Worm (Caenorhabditis elegans) whole organism, L3 larva: ENCODE data around the gene T05H4.3.

Source experiments
- ceh-16 ChIP-seq: sonication (generic microtip); optimal IDR thresholded peaks from 2 replicates; lab custom pipeline; 2017; ENCODE audit warnings: missing biosample characterization, missing genetic modification characterization
- ceh-28 ChIP-seq: fragments of 150-350 bp; optimal IDR thresholded peaks from 2 replicates; lab custom pipeline; 2014; ENCODE audit warnings: missing biosample characterization, missing genetic modification reagents, missing genetic modification characterization
- ceh-82 ChIP-seq: fragments of 150-350 bp; optimal IDR thresholded peaks from 2 replicates; lab custom pipeline; 2014; ENCODE audit warnings: missing biosample characterization, missing genetic modification characterization
- ceh-9 ChIP-seq: sonication (generic microtip); optimal IDR thresholded peaks from 2 replicates; lab custom pipeline; 2018; ENCODE audit warnings: missing biosample characterization, missing genetic modification characterization
- egl-27 ChIP-seq: sonication (generic microtip); optimal IDR thresholded peaks from 4 replicates; lab custom pipeline; 2017; ENCODE audit warnings: missing biosample characterization, missing genetic modification reagents, missing genetic modification characterization
- egl-5 ChIP-seq: fragments of 150-350 bp; optimal IDR thresholded peaks from 2 replicates; lab custom pipeline; 2017; ENCODE audit warnings: missing biosample characterization, missing genetic modification reagents, missing genetic modification characterization, inconsistent platforms
- elt-1 ChIP-seq: fragments of 150-350 bp; optimal IDR thresholded peaks from 2 replicates; lab custom pipeline; 2014; ENCODE audit warnings: missing biosample characterization, missing genetic modification characterization
- elt-2 ChIP-seq: sonication (generic microtip); optimal IDR thresholded peaks from 2 replicates; lab custom pipeline; 2016; ENCODE audit warnings: missing genetic modification reagents, mild to moderate bottlenecking, missing genetic modification characterization, missing compliant biosample characterization
- eor-1 ChIP-seq, 2 experiments: fragments of 150-350 bp; optimal IDR thresholded peaks; 2 replicates each; lab custom pipeline; 2014 to 2018; ENCODE audit warnings: missing biosample characterization in 2 of 2, missing genetic modification characterization in 2 of 2
- fkh-2 ChIP-seq: fragments of 150-350 bp; optimal IDR thresholded peaks from 2 replicates; lab custom pipeline; 2014; ENCODE audit warnings: missing biosample characterization, missing genetic modification reagents, missing genetic modification characterization
- fos-1 ChIP-seq: fragments of 150-350 bp; optimal IDR thresholded peaks from 2 replicates; lab custom pipeline; 2014; ENCODE audit warnings: missing biosample characterization, missing genetic modification characterization
- jun-1 ChIP-seq: fragments of 150-350 bp; optimal IDR thresholded peaks from 2 replicates; lab custom pipeline; 2014; ENCODE audit warnings: missing biosample characterization, missing genetic modification reagents, missing genetic modification characterization
- lsy-12 ChIP-seq: sonication (generic microtip); optimal IDR thresholded peaks from 2 replicates; lab custom pipeline; 2016; ENCODE audit warnings: mild to moderate bottlenecking, missing genetic modification characterization, missing compliant biosample characterization
- nfya-1 ChIP-seq: sonication (generic microtip); optimal IDR thresholded peaks from 2 replicates; lab custom pipeline; 2017; ENCODE audit warnings: missing genetic modification characterization, mild to moderate bottlenecking, missing compliant biosample characterization, antibody characterized with exemption, moderate library complexity; ENCODE audit not compliant: insufficient read depth
- nhr-11 ChIP-seq: fragments of 150-350 bp; optimal IDR thresholded peaks from 2 replicates; lab custom pipeline; 2014; ENCODE audit warnings: missing biosample characterization, missing genetic modification characterization
- nhr-12 ChIP-seq: fragments of 150-350 bp; optimal IDR thresholded peaks from 2 replicates; lab custom pipeline; 2014; ENCODE audit warnings: missing biosample characterization, missing genetic modification characterization
- nhr-237 ChIP-seq: fragments of 150-350 bp; optimal IDR thresholded peaks from 2 replicates; lab custom pipeline; 2014; ENCODE audit warnings: missing biosample characterization, missing genetic modification characterization
- nhr-25 ChIP-seq: sonication (generic microtip); optimal IDR thresholded peaks from 2 replicates; lab custom pipeline; 2017; ENCODE audit warnings: missing biosample characterization, missing genetic modification characterization
- nhr-28 ChIP-seq: fragments of 150-350 bp; optimal IDR thresholded peaks from 2 replicates; lab custom pipeline; 2014; ENCODE audit warnings: missing biosample characterization, missing genetic modification characterization
- nhr-43 ChIP-seq: sonication (generic microtip); optimal IDR thresholded peaks from 2 replicates; lab custom pipeline; 2016; ENCODE audit warnings: mild to moderate bottlenecking, missing genetic modification characterization, missing compliant biosample characterization; ENCODE audit not compliant: poor library complexity, severe bottlenecking
- nhr-67 ChIP-seq: fragments of 150-350 bp; optimal IDR thresholded peaks from 2 replicates; lab custom pipeline; 2014; ENCODE audit warnings: missing biosample characterization, missing genetic modification characterization
- nhr-76 ChIP-seq: fragments of 150-350 bp; sonication (generic microtip); optimal IDR thresholded peaks from 5 replicates; lab custom pipeline; 2014; ENCODE audit warnings: missing biosample characterization, missing genetic modification characterization
- nhr-77 ChIP-seq: fragments of 150-350 bp; optimal IDR thresholded peaks from 2 replicates; lab custom pipeline; 2014; ENCODE audit warnings: missing biosample characterization, missing genetic modification characterization
- pha-4 ChIP-seq: fragments of 150-350 bp; optimal IDR thresholded peaks from 2 replicates; lab custom pipeline; 2014; ENCODE audit warnings: missing biosample characterization, missing genetic modification reagents, missing genetic modification characterization
- pqm-1 ChIP-seq: fragments of 150-350 bp; optimal IDR thresholded peaks from 2 replicates; lab custom pipeline; 2017; ENCODE audit warnings: missing biosample characterization, missing genetic modification characterization, inconsistent platforms
- skn-1 ChIP-seq: fragments of 150-350 bp; optimal IDR thresholded peaks from 2 replicates; lab custom pipeline; 2014; ENCODE audit warnings: missing biosample characterization, missing genetic modification characterization
- snpc-4 ChIP-seq: fragments of 150-350 bp; optimal IDR thresholded peaks from 2 replicates; lab custom pipeline; 2014; ENCODE audit warnings: missing biosample characterization, missing genetic modification characterization
- tbx-2 ChIP-seq: sonication (generic microtip); optimal IDR thresholded peaks from 2 replicates; lab custom pipeline; 2016; ENCODE audit warnings: mild to moderate bottlenecking, missing genetic modification characterization, missing compliant biosample characterization
- unc-39 ChIP-seq: sonication (generic microtip); optimal IDR thresholded peaks from 4 replicates; lab custom pipeline; 2017; ENCODE audit warnings: missing biosample characterization, missing genetic modification characterization
- unc-62 ChIP-seq: fragments of 150-350 bp; sonication (generic microtip); optimal IDR thresholded peaks from 4 replicates; lab custom pipeline; 2014; ENCODE audit warnings: missing biosample characterization, missing genetic modification reagents, missing genetic modification characterization
- zag-1 ChIP-seq: fragments of 150-350 bp; optimal IDR thresholded peaks from 2 replicates; lab custom pipeline; 2014; ENCODE audit warnings: missing biosample characterization, missing genetic modification characterization
- ztf-11 ChIP-seq: fragments of 150-350 bp; optimal IDR thresholded peaks from 2 replicates; lab custom pipeline; 2014; ENCODE audit warnings: missing biosample characterization, missing genetic modification characterization
- ztf-4 ChIP-seq: fragments of 150-350 bp; optimal IDR thresholded peaks from 2 replicates; lab custom pipeline; 2014; ENCODE audit warnings: missing biosample characterization, missing genetic modification characterization

The T05H4.3 gene

ce11 chrV:6408733-6409227 is 33.4 kb upstream of the T05H4.3 start, which contains the start of gene bcf-1:
TSS of gene bcf-1 (minus strand) at chrV:6408783.
- no peak for TF ChIP-seq snpc-4 (tag; lab: Kevin White, UChicago)
- TF ChIP-seq ceh-82 (tag; lab: Kevin White, UChicago): no peak
- peak; percentile 21 for TF ChIP-seq nfya-1 (tag; lab: Kevin White, UChicago)
- TF ChIP-seq lsy-12: no peak
- TF ChIP-seq pqm-1: peak; percentile 3
- no peak for TF ChIP-seq zag-1 (tag; lab: Kevin White, UChicago)
- TF ChIP-seq pha-4 (tag; lab: Kevin White, UChicago): no peak
- no peak for TF ChIP-seq nhr-28 (tag; lab: Kevin White, UChicago)
- TF ChIP-seq nhr-76: no peak
- no peak for TF ChIP-seq unc-62 (GFP tag; lab: Kevin White, UChicago)
- no peak for TF ChIP-seq unc-39 (tag; lab: Kevin White, UChicago)
- TF ChIP-seq fkh-2 (tag; lab: Kevin White, UChicago): no peak
- no peak for TF ChIP-seq nhr-67 (tag; lab: Kevin White, UChicago)
- no peak for TF ChIP-seq nhr-12 (tag; lab: Kevin White, UChicago)
- no peak for TF ChIP-seq ceh-9 (tag; lab: Kevin White, UChicago)
- peak; percentile 63 for TF ChIP-seq elt-2
- TF ChIP-seq tbx-2 (tag; lab: Kevin White, UChicago): no peak
- TF ChIP-seq fos-1 (tag; lab: Kevin White, UChicago): no peak
- no peak for TF ChIP-seq egl-27 (tag; lab: Kevin White, UChicago)
- TF ChIP-seq ceh-16 (tag; lab: Kevin White, UChicago): no peak
- TF ChIP-seq nhr-43: no peak
- TF ChIP-seq jun-1 (tag; lab: Kevin White, UChicago): no peak
- no peak for TF ChIP-seq nhr-237 (tag; lab: Kevin White, UChicago)
- no peak for TF ChIP-seq elt-1 (tag; lab: Kevin White, UChicago)

- TF ChIP-seq zag-1 (tag; lab: Kevin White, UChicago) (no peak), nhr-237 (tag; lab: Kevin White, UChicago) (no peak), ceh-28 (no peak), nhr-28 (tag; lab: Kevin White, UChicago) (no peak), ceh-82 (tag; lab: Kevin White, UChicago) (no peak), skn-1 (tag; lab: Kevin White, UChicago) (no peak), nhr-25 (tag; lab: Kevin White, UChicago) (no peak), unc-39 (tag; lab: Kevin White, UChicago) (no peak), nhr-11 (no peak), nhr-43 (no peak), tbx-2 (tag; lab: Kevin White, UChicago) (no peak), pqm-1 (peak; percentile 93), lsy-12 (no peak), nfya-1 (tag; lab: Kevin White, UChicago) (no peak), nhr-12 (tag; lab: Kevin White, UChicago) (no peak), eor-1 (tag; optimal IDR thresholded peaks at IDR 0.05; lab: Kevin White, UChicago) (no peak), elt-1 (tag; lab: Kevin White, UChicago) (no peak), jun-1 (tag; lab: Kevin White, UChicago) (peak; percentile 7), elt-2 (peak; percentile 95), egl-5 (tag; lab: Kevin White, UChicago) (no peak), nhr-67 (tag; lab: Kevin White, UChicago) (no peak)
Measured at ce11 chrV:6411161-6411560, 31.0 kb upstream of the T05H4.3 start.

ce11 chrV:6413057-6413456 is 29.1 kb upstream of the T05H4.3 start:
- TF ChIP-seq skn-1 (tag; lab: Kevin White, UChicago) (no peak), elt-2 (peak; percentile 99), pqm-1 (peak; percentile 88), nfya-1 (tag; lab: Kevin White, UChicago) (peak; percentile 27), tbx-2 (tag; lab: Kevin White, UChicago) (no peak), ztf-4 (tag; lab: Kevin White, UChicago) (no peak), jun-1 (tag; lab: Kevin White, UChicago) (peak; percentile 67), unc-39 (tag; lab: Kevin White, UChicago) (no peak), unc-62 (GFP tag; lab: Kevin White, UChicago) (no peak), ceh-28 (no peak), nhr-77 (no peak), fos-1 (tag; lab: Kevin White, UChicago) (no peak)

ce11 chrV:6414469-6414868 is 27.7 kb upstream of the T05H4.3 start:
- TF ChIP-seq ztf-4 (tag; lab: Kevin White, UChicago): no peak
- TF ChIP-seq ztf-11: no peak
- TF ChIP-seq pqm-1: peak; percentile 37
- peak; percentile 74 for TF ChIP-seq elt-2
- no peak for TF ChIP-seq eor-1 (tag; optimal IDR thresholded peaks at IDR 0.05; lab: Kevin White, UChicago)
